Worm (Caenorhabditis elegans) whole organism, young adult: ENCODE data around the gene glt-1.

Experiments used
- B0336.3 ChIP-seq: fragments of 200-800 bp; sonication (Bioruptor generic); IDR thresholded peaks from 2 replicates; pipeline ENCODE4 v1.3.6; 2022; ENCODE audit warnings: missing genetic modification characterization, missing compliant biosample characterization
- Y79H2A.3 ChIP-seq: fragments of 200-800 bp; sonication (Bioruptor generic); conservative IDR thresholded peaks from 2 replicates; pipeline ENCODE4 v1.3.6; 2022; ENCODE audit warnings: missing genetic modification reagents, missing genetic modification characterization, missing compliant biosample characterization
- hlh-12 ChIP-seq: sonication (generic microtip); optimal IDR thresholded peaks from 2 replicates; lab custom pipeline; 2016; ENCODE audit warnings: missing genetic modification characterization, missing compliant biosample characterization
- let-526 ChIP-seq: fragments of 200-800 bp; sonication (Bioruptor generic); IDR thresholded peaks from 2 replicates; pipeline ENCODE4 v1.3.6; 2022; ENCODE audit warnings: missing genetic modification reagents, missing genetic modification characterization, missing compliant biosample characterization
- lin-35 ChIP-seq, 3 experiments: fragments of 150-350 bp in 2 of 3; sonication (generic microtip) in 1 of 3; optimal IDR thresholded peaks; 2 replicates each; lab custom pipeline; 2014 to 2018; ENCODE audit warnings: missing biosample characterization in 3 of 3, missing genetic modification characterization in 3 of 3, missing genetic modification reagents in 3 of 3
- madf-8 ChIP-seq: fragments of 200-800 bp; sonication (Bioruptor generic); conservative IDR thresholded peaks from 2 replicates; pipeline ENCODE4 v1.3.6; 2022; ENCODE audit warnings: missing genetic modification reagents, missing genetic modification characterization, missing compliant biosample characterization
- ztf-25 ChIP-seq: fragments of 200-800 bp; sonication (Bioruptor generic); IDR thresholded peaks from 2 replicates; pipeline ENCODE4 v1.3.6; 2022; ENCODE audit warnings: missing genetic modification reagents, missing genetic modification characterization, missing compliant biosample characterization

- TF ChIP-seq Y79H2A.3 (GFP tag; lab: Robert Waterston, UW), result no peak
- TF ChIP-seq let-526 (GFP tag; lab: Robert Waterston, UW), result no peak
- TF ChIP-seq hlh-12 (tag; lab: Kevin White, UChicago), result no peak
- no peak for TF ChIP-seq ztf-25 (GFP tag; lab: Robert Waterston, UW)
- no peak for TF ChIP-seq lin-35 (GFP tag; optimal IDR thresholded peaks at IDR 0.05; lab: Kevin White, UChicago)
- TF ChIP-seq B0336.3 (GFP tag; lab: Robert Waterston, UW), result no peak
- TF ChIP-seq madf-8, result no peak
Observed at ce11 chrX:3508906-3509305, 13.1 kb downstream of the glt-1 start, which contains the start of gene sox-4.
